Worm (Caenorhabditis elegans): Measurements from ENCODE around the gene C45B2.6.
A peak's percentile ranks its signal among the peaks of the same experiment; 100 is the strongest.

DNA sequence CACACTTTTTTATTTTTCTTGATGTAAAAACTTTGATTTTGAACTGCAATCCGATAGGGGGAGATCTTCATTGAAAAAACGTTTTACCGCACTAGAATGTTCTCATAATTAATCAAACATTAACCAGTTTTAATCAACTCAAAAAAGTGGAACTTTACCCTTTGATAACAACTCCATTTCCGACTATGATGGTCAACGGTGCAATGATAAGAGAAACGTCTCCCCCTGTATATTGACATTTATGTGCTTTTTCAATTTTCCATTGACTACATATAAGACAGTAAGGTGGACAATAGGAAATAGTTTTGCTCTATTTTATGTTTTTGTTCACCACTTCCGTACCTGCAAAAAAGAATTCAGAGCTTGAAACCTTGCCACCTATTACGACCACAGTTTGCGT lies 45.7 kb downstream of the C45B2.6 start:
- TF ChIP-seq fos-1 (tag; optimal IDR thresholded peaks at IDR 0.05) (peak; percentile 74), zag-1 (tag; optimal IDR thresholded peaks at IDR 0.05) (no peak), lsy-2 (tag; optimal IDR thresholded peaks at IDR 0.05) (no peak), unc-55 (GFP tag; optimal IDR thresholded peaks at IDR 0.05) (no peak)

Measured in whole organism, L2 larva.